Worm (Caenorhabditis elegans) whole organism, L4 larva: ENCODE measurements around the gene nhr-205.

Experiments
- D1046.2 ChIP-seq: fragments of 200-800 bp; sonication (Bioruptor generic); IDR thresholded peaks from 2 replicates; pipeline ENCODE4 v1.3.6; 2022; ENCODE audit warnings: missing genetic modification characterization, missing compliant biosample characterization
- R02D3.7 ChIP-seq: fragments of 150-350 bp; sonication (generic microtip); optimal IDR thresholded peaks from 3 replicates; lab custom pipeline; 2014; ENCODE audit warnings: missing biosample characterization, missing genetic modification characterization
- Y105C5A.15 ChIP-seq: fragments of 200-800 bp; sonication (Bioruptor generic); IDR thresholded peaks from 2 replicates; pipeline ENCODE4 v1.3.6; 2022; ENCODE audit warnings: missing genetic modification characterization, missing compliant biosample characterization
- ceh-44 ChIP-seq: fragments of 200-800 bp; sonication (Bioruptor generic); IDR thresholded peaks from 2 replicates; pipeline ENCODE4 v1.3.6; 2022; ENCODE audit warnings: missing genetic modification reagents, missing genetic modification characterization, missing compliant biosample characterization
- cey-2 ChIP-seq: sonication (generic microtip); optimal IDR thresholded peaks from 3 replicates; lab custom pipeline; 2017; ENCODE audit warnings: missing genetic modification characterization, mild to moderate bottlenecking, missing compliant biosample characterization, antibody characterized with exemption, borderline replicate concordance; ENCODE audit not compliant: insufficient read depth
- daf-12 ChIP-seq: fragments of 150-350 bp; optimal IDR thresholded peaks from 2 replicates; lab custom pipeline; 2014; ENCODE audit warnings: missing biosample characterization, missing genetic modification reagents, missing genetic modification characterization
- daf-16 ChIP-seq, 3 experiments: sonication (generic microtip); optimal IDR thresholded peaks; 2 replicates each; lab custom pipeline; 2016 to 2017; ENCODE audit warnings: missing genetic modification characterization in 3 of 3, missing genetic modification reagents in 3 of 3, mild to moderate bottlenecking in 2 of 3, missing compliant biosample characterization in 2 of 3, missing biosample characterization in 1 of 3, moderate library complexity in 1 of 3
- dmd-9 ChIP-seq: fragments of 200-800 bp; sonication (Bioruptor generic); IDR thresholded peaks from 2 replicates; pipeline ENCODE4 v1.3.6; 2022; ENCODE audit warnings: missing genetic modification reagents, missing genetic modification characterization, missing compliant biosample characterization
- dve-1 ChIP-seq: sonication (generic microtip); optimal IDR thresholded peaks from 2 replicates; lab custom pipeline; 2017; ENCODE audit warnings: antibody characterized with exemption, mild to moderate bottlenecking, missing genetic modification characterization, missing compliant biosample characterization; ENCODE audit not compliant: insufficient read depth
- hif-1 ChIP-seq, 2 experiments: sonication (generic microtip); optimal IDR thresholded peaks; 2 replicates each; lab custom pipeline; 2016 to 2017; ENCODE audit warnings: missing compliant biosample characterization in 2 of 2, missing genetic modification characterization in 2 of 2, missing genetic modification reagents in 2 of 2, missing genotype in 2 of 2, mild to moderate bottlenecking in 1 of 2
- hlh-11 ChIP-seq: fragments of 200-800 bp; sonication (Bioruptor generic); optimal IDR thresholded peaks from 2 replicates; lab custom pipeline; 2018; ENCODE audit warnings: mild to moderate bottlenecking, missing genetic modification characterization, missing compliant biosample characterization
- jun-1 ChIP-seq: fragments of 150-350 bp; optimal IDR thresholded peaks from 2 replicates; lab custom pipeline; 2014; ENCODE audit warnings: missing biosample characterization, missing genetic modification reagents, missing genetic modification characterization
- lim-7 ChIP-seq: fragments of 200-800 bp; sonication (Bioruptor generic); IDR thresholded peaks from 2 replicates; pipeline ENCODE4 v1.3.6; 2022; ENCODE audit warnings: missing genetic modification characterization, missing compliant biosample characterization
- lin-13 ChIP-seq: fragments of 150-350 bp; optimal IDR thresholded peaks from 2 replicates; lab custom pipeline; 2014; ENCODE audit warnings: missing biosample characterization, missing genetic modification reagents, missing genetic modification characterization
- lin-29 ChIP-seq: fragments of 200-800 bp; sonication (Bioruptor generic); IDR thresholded peaks from 2 replicates; pipeline ENCODE4 v1.3.6; 2022; ENCODE audit warnings: missing genetic modification reagents, missing genetic modification characterization, missing compliant biosample characterization
- lin-39 ChIP-seq: fragments of 150-350 bp; optimal IDR thresholded peaks from 2 replicates; lab custom pipeline; 2014; ENCODE audit warnings: missing biosample characterization, missing genetic modification reagents, missing genetic modification characterization
- madf-5 ChIP-seq, 2 experiments: fragments of 200-800 bp; sonication (Bioruptor generic); IDR thresholded peaks; 2 replicates each; pipeline ENCODE4 v1.3.6; 2022; ENCODE audit warnings: missing compliant biosample characterization in 2 of 2, missing genetic modification characterization in 2 of 2
- mdt-29 ChIP-seq: fragments of 200-800 bp; sonication (Bioruptor generic); IDR thresholded peaks from 2 replicates; pipeline ENCODE4 v1.3.6; 2022; ENCODE audit warnings: missing genetic modification reagents, missing genetic modification characterization, missing compliant biosample characterization
- mxl-3 ChIP-seq: fragments of 200-800 bp; sonication (Bioruptor generic); optimal IDR thresholded peaks from 2 replicates; lab custom pipeline; 2018; ENCODE audit warnings: mild to moderate bottlenecking, missing genetic modification characterization, missing compliant biosample characterization
- nhr-10 ChIP-seq: fragments of 150-350 bp; optimal IDR thresholded peaks from 2 replicates; lab custom pipeline; 2014; ENCODE audit warnings: missing biosample characterization, missing genetic modification characterization
- nhr-25 ChIP-seq: sonication (generic microtip); optimal IDR thresholded peaks from 2 replicates; lab custom pipeline; 2017; ENCODE audit warnings: missing genetic modification characterization, mild to moderate bottlenecking, missing compliant biosample characterization, antibody characterized with exemption, moderate library complexity, borderline replicate concordance; ENCODE audit not compliant: insufficient read depth
- nhr-41 ChIP-seq: fragments of 200-800 bp; sonication (Bioruptor generic); IDR thresholded peaks from 2 replicates; pipeline ENCODE4 v1.3.6; 2022; ENCODE audit warnings: missing genetic modification reagents, missing genetic modification characterization, missing compliant biosample characterization
- nhr-76 ChIP-seq: fragments of 150-350 bp; optimal IDR thresholded peaks from 2 replicates; lab custom pipeline; 2014; ENCODE audit warnings: missing biosample characterization, missing genetic modification characterization
- pqm-1 ChIP-seq: sonication (generic microtip); optimal IDR thresholded peaks from 2 replicates; lab custom pipeline; 2017; ENCODE audit warnings: missing biosample characterization, missing genetic modification characterization
- sdz-12 ChIP-seq: fragments of 200-800 bp; sonication (Bioruptor generic); optimal IDR thresholded peaks from 2 replicates; lab custom pipeline; 2018; ENCODE audit warnings: mild to moderate bottlenecking, missing genetic modification characterization, missing compliant biosample characterization
- snpc-4 ChIP-seq: fragments of 150-350 bp; optimal IDR thresholded peaks from 2 replicates; lab custom pipeline; 2014; ENCODE audit warnings: missing biosample characterization, missing genetic modification characterization
- unc-39 ChIP-seq: sonication (generic microtip); optimal IDR thresholded peaks from 2 replicates; lab custom pipeline; 2017; ENCODE audit warnings: missing biosample characterization, missing genetic modification characterization
- unc-62 ChIP-seq, 3 experiments: fragments of 150-350 bp in 1 of 3; sonication (generic microtip); optimal IDR thresholded peaks in 2 of 3; peaks in 1 of 3; 1 replicate in 1 of 3; 2 replicates in 2 of 3; lab custom pipeline; 2014 to 2017; ENCODE audit warnings: missing biosample characterization in 3 of 3, missing genetic modification characterization in 3 of 3, missing genetic modification reagents in 3 of 3, missing genotype in 1 of 3
- vab-7 ChIP-seq: fragments of 200-800 bp; sonication (Bioruptor generic); IDR thresholded peaks from 2 replicates; pipeline ENCODE4 v1.3.6; 2022; ENCODE audit warnings: missing genetic modification reagents, missing genetic modification characterization, missing compliant biosample characterization
- zfp-2 ChIP-seq: sonication (generic microtip); optimal IDR thresholded peaks from 2 replicates; lab custom pipeline; 2016; ENCODE audit warnings: mild to moderate bottlenecking, missing genetic modification characterization, missing compliant biosample characterization
- zfp-3 ChIP-seq: fragments of 200-800 bp; sonication (Bioruptor generic); conservative IDR thresholded peaks from 2 replicates; pipeline ENCODE4 v1.3.6; 2022; ENCODE audit warnings: missing genetic modification reagents, missing genetic modification characterization, missing compliant biosample characterization
- zip-11 ChIP-seq: fragments of 200-800 bp; sonication (Bioruptor generic); IDR thresholded peaks from 2 replicates; pipeline ENCODE4 v1.3.6; 2022; ENCODE audit warnings: missing genetic modification characterization, missing compliant biosample characterization
- ztf-11 ChIP-seq: fragments of 150-350 bp; optimal IDR thresholded peaks from 2 replicates; lab custom pipeline; 2014; ENCODE audit warnings: missing biosample characterization, missing genetic modification characterization
- ztf-7 ChIP-seq: fragments of 150-350 bp; optimal IDR thresholded peaks from 2 replicates; lab custom pipeline; 2014; ENCODE audit warnings: missing biosample characterization, missing genetic modification characterization

The nhr-205 gene

ce11 chrV:10122670-10123069 lies 41.1 kb upstream of the nhr-205 start, which contains the start of gene srxa-19:
Gene srxa-19 (minus strand): TSS chrV:10122770.
- TF ChIP-seq lim-7 (GFP tag; lab: Robert Waterston, UW) (no peak), lin-13 (GFP tag; lab: Kevin White, UChicago) (no peak), jun-1 (no peak), hlh-11 (no peak), zfp-2 (tag; lab: Kevin White, UChicago) (no peak), ztf-7 (tag; lab: Kevin White, UChicago) (no peak), D1046.2 (GFP tag; lab: Robert Waterston, UW) (no peak), mdt-29 (no peak), R02D3.7 (tag; lab: Kevin White, UChicago) (no peak), sdz-12 (no peak), zfp-3 (no peak), unc-39 (tag; lab: Kevin White, UChicago) (no peak)

- no peak for TF ChIP-seq snpc-4 (tag; lab: Kevin White, UChicago)
- no peak for TF ChIP-seq lim-7 (GFP tag; lab: Robert Waterston, UW)
- no peak for TF ChIP-seq dmd-9 (GFP tag; lab: Robert Waterston, UW)
- TF ChIP-seq ceh-44: no peak
Measured at ce11 chrV:10120898-10121297, 39.3 kb upstream of the nhr-205 start, which contains the start of gene srxa-18. Gene srxa-18 (minus strand): TSS chrV:10120997.

- no peak for TF ChIP-seq daf-12 (tag; lab: Kevin White, UChicago)
- TF ChIP-seq R02D3.7 (tag; lab: Kevin White, UChicago): no peak
- TF ChIP-seq zip-11 (GFP tag; lab: Robert Waterston, UW): no peak
- no peak for TF ChIP-seq nhr-76 (tag; lab: Kevin White, UChicago)
- TF ChIP-seq nhr-10 (tag; lab: Kevin White, UChicago): no peak
- no peak for TF ChIP-seq nhr-25 (tag; lab: Kevin White, UChicago)
- TF ChIP-seq lin-29 (GFP tag; lab: Robert Waterston, UW): no peak
- no peak for TF ChIP-seq nhr-41
- TF ChIP-seq daf-16 (GFP tag; optimal IDR thresholded peaks at IDR 0.05; lab: Kevin White, UChicago): no peak
- TF ChIP-seq daf-16 (tag; optimal IDR thresholded peaks at IDR 0.05; lab: Kevin White, UChicago): no peak
- TF ChIP-seq cey-2 (tag; lab: Kevin White, UChicago): no peak
- TF ChIP-seq madf-5 (GFP tag; IDR thresholded peaks at IDR 0.05; lab: Robert Waterston, UW): no peak
- TF ChIP-seq pqm-1 (tag; lab: Kevin White, UChicago): no peak
- no peak for TF ChIP-seq vab-7 (GFP tag; lab: Robert Waterston, UW)
- no peak for TF ChIP-seq ztf-11 (tag; lab: Kevin White, UChicago)
Measured at ce11 chrV:10117465-10117864, 35.9 kb upstream of the nhr-205 start, which contains the start of gene C08B6.5. Gene C08B6.5 (plus strand): TSS chrV:10117765.

- TF ChIP-seq dve-1 (tag; lab: Kevin White, UChicago) (no peak), lin-39 (tag; lab: Kevin White, UChicago) (no peak), mxl-3 (no peak)
Measured at ce11 chrV:10114329-10114728, 32.8 kb upstream of the nhr-205 start, which contains the start of gene cht-5. Gene cht-5 (plus strand): TSS chrV:10114629.

ce11 chrV:10112187-10112586 lies 30.6 kb upstream of the nhr-205 start, which contains the start of gene C08B6.3:
Gene C08B6.3 (minus strand): TSS chrV:10112287.
- no peak for TF ChIP-seq hif-1 (tag; optimal IDR thresholded peaks at IDR 0.05; lab: Kevin White, UChicago)
- no peak for TF ChIP-seq Y105C5A.15 (GFP tag; lab: Robert Waterston, UW)
- peak in 1 of 2 experiments; percentile 18 for TF ChIP-seq unc-62 (GFP tag; optimal IDR thresholded peaks at IDR 0.05 in 1 of 2; lab: Kevin White, UChicago)
- no peak for TF ChIP-seq unc-62 (tag; optimal IDR thresholded peaks at IDR 0.05; lab: Kevin White, UChicago)
- TF ChIP-seq daf-16 (GFP tag; optimal IDR thresholded peaks at IDR 0.05; lab: Kevin White, UChicago): no peak
- TF ChIP-seq daf-16 (tag; optimal IDR thresholded peaks at IDR 0.05; lab: Kevin White, UChicago): peak; percentile 8
